Worm (Caenorhabditis elegans) whole organism, late embryonic: ENCODE results near the gene rab-21.

ENCODE experiments used
- C08G9.2 ChIP-seq: sonication (generic microtip); optimal IDR thresholded peaks from 2 replicates; lab custom pipeline; 2016; ENCODE audit warnings: mild to moderate bottlenecking, missing genetic modification characterization, moderate library complexity, missing compliant biosample characterization
- C38D4.7 ChIP-seq: fragments of 200-800 bp; sonication (Bioruptor generic); optimal IDR thresholded peaks from 2 replicates; lab custom pipeline; 2018; ENCODE audit warnings: mild to moderate bottlenecking, missing genetic modification characterization, moderate library complexity, missing compliant biosample characterization
- K09A11.1 ChIP-seq: sonication (generic microtip); optimal IDR thresholded peaks from 2 replicates; lab custom pipeline; 2017; ENCODE audit warnings: antibody characterized with exemption, mild to moderate bottlenecking, missing genetic modification characterization, missing compliant biosample characterization; ENCODE audit not compliant: insufficient read depth
- Y22D7AL.16 ChIP-seq: sonication (generic microtip); optimal IDR thresholded peaks from 2 replicates; lab custom pipeline; 2016; ENCODE audit warnings: missing genetic modification characterization, missing compliant biosample characterization
- ama-1 ChIP-seq: fragments of 150-350 bp; optimal IDR thresholded peaks from 2 replicates; lab custom pipeline; 2014
- ceh-14 ChIP-seq: sonication (generic microtip); optimal IDR thresholded peaks from 2 replicates; lab custom pipeline; 2016; ENCODE audit warnings: missing genotype, missing genetic modification characterization, missing compliant biosample characterization
- ceh-18 ChIP-seq: sonication (generic microtip); optimal IDR thresholded peaks from 2 replicates; lab custom pipeline; 2016; ENCODE audit warnings: missing genetic modification characterization, missing compliant biosample characterization
- ceh-19 ChIP-seq: fragments of 200-800 bp; sonication (Bioruptor generic); optimal IDR thresholded peaks from 2 replicates; lab custom pipeline; 2018; ENCODE audit warnings: mild to moderate bottlenecking, missing genetic modification characterization, missing compliant biosample characterization
- ceh-30 ChIP-seq: fragments of 150-350 bp; optimal IDR thresholded peaks from 2 replicates; lab custom pipeline; 2014; ENCODE audit warnings: missing biosample characterization, missing genetic modification characterization
- ceh-48 ChIP-seq: sonication (generic microtip); optimal IDR thresholded peaks from 2 replicates; lab custom pipeline; 2016; ENCODE audit warnings: missing genetic modification characterization, inconsistent platforms, missing compliant biosample characterization
- ceh-6 ChIP-seq: fragments of 200-800 bp; sonication (Bioruptor generic); optimal IDR thresholded peaks from 2 replicates; lab custom pipeline; 2018; ENCODE audit warnings: mild to moderate bottlenecking, missing genetic modification characterization, missing compliant biosample characterization
- ceh-9 ChIP-seq: sonication (generic microtip); optimal IDR thresholded peaks from 2 replicates; lab custom pipeline; 2016; ENCODE audit warnings: mild to moderate bottlenecking, missing genetic modification characterization, inconsistent platforms, missing compliant biosample characterization
- che-1 ChIP-seq: sonication (generic microtip); optimal IDR thresholded peaks from 2 replicates; lab custom pipeline; 2016; ENCODE audit warnings: mild to moderate bottlenecking, missing genetic modification characterization, missing compliant biosample characterization
- elt-2 ChIP-seq: sonication (generic microtip); optimal IDR thresholded peaks from 2 replicates; lab custom pipeline; 2016; ENCODE audit warnings: missing genetic modification reagents, missing genetic modification characterization, missing compliant biosample characterization
- elt-4 ChIP-seq: sonication (generic microtip); optimal IDR thresholded peaks from 2 replicates; lab custom pipeline; 2016; ENCODE audit warnings: missing genetic modification characterization, missing compliant biosample characterization
- ets-4 ChIP-seq: sonication (generic microtip); optimal IDR thresholded peaks from 2 replicates; lab custom pipeline; 2016; ENCODE audit warnings: missing genetic modification characterization, missing compliant biosample characterization
- eyg-1 ChIP-seq: sonication (generic microtip); optimal IDR thresholded peaks from 2 replicates; lab custom pipeline; 2016; ENCODE audit warnings: missing genotype, missing genetic modification characterization, missing compliant biosample characterization
- fkh-6 ChIP-seq: sonication (generic microtip); optimal IDR thresholded peaks from 2 replicates; lab custom pipeline; 2016; ENCODE audit warnings: missing genetic modification characterization, missing compliant biosample characterization
- gmeb-2 ChIP-seq: sonication (generic microtip); optimal IDR thresholded peaks from 2 replicates; lab custom pipeline; 2016; ENCODE audit warnings: missing genetic modification characterization, inconsistent platforms, missing compliant biosample characterization
- hlh-13 ChIP-seq: fragments of 200-800 bp; sonication (Bioruptor generic); optimal IDR thresholded peaks from 2 replicates; lab custom pipeline; 2018; ENCODE audit warnings: mild to moderate bottlenecking, missing genetic modification characterization, missing compliant biosample characterization
- hlh-15 ChIP-seq: sonication (generic microtip); optimal IDR thresholded peaks from 2 replicates; lab custom pipeline; 2016; ENCODE audit warnings: missing genetic modification characterization, missing compliant biosample characterization
- hlh-30 ChIP-seq: sonication (generic microtip); optimal IDR thresholded peaks from 2 replicates; lab custom pipeline; 2017; ENCODE audit warnings: antibody characterized with exemption, missing genetic modification characterization, missing compliant biosample characterization; ENCODE audit not compliant: insufficient read depth
- hlh-6 ChIP-seq: sonication (generic microtip); optimal IDR thresholded peaks from 2 replicates; lab custom pipeline; 2016; ENCODE audit warnings: missing genotype, missing genetic modification characterization, missing compliant biosample characterization
- hlh-8 ChIP-seq: sonication (generic microtip); optimal IDR thresholded peaks from 2 replicates; lab custom pipeline; 2016; ENCODE audit warnings: missing genotype, missing genetic modification characterization, missing compliant biosample characterization
- lin-11 ChIP-seq: fragments of 200-800 bp; sonication (Bioruptor generic); optimal IDR thresholded peaks from 2 replicates; lab custom pipeline; 2018; ENCODE audit warnings: mild to moderate bottlenecking, missing genetic modification characterization, missing compliant biosample characterization
- mec-3 ChIP-seq: sonication (generic microtip); optimal IDR thresholded peaks from 2 replicates; lab custom pipeline; 2016; ENCODE audit warnings: borderline replicate concordance, missing genetic modification characterization, missing compliant biosample characterization
- nhr-232 ChIP-seq: sonication (generic microtip); optimal IDR thresholded peaks from 2 replicates; lab custom pipeline; 2016; ENCODE audit warnings: missing genetic modification characterization, missing compliant biosample characterization
- odd-2 ChIP-seq: sonication (generic microtip); optimal IDR thresholded peaks from 2 replicates; lab custom pipeline; 2017; ENCODE audit warnings: antibody characterized with exemption, mild to moderate bottlenecking, missing genetic modification characterization, missing compliant biosample characterization
- pax-1 ChIP-seq: fragments of 150-350 bp; optimal IDR thresholded peaks from 2 replicates; lab custom pipeline; 2014; ENCODE audit warnings: missing biosample characterization, missing genetic modification characterization
- pha-2 ChIP-seq: sonication (generic microtip); optimal IDR thresholded peaks from 2 replicates; lab custom pipeline; 2017; ENCODE audit warnings: mild to moderate bottlenecking, missing genetic modification characterization, missing compliant biosample characterization
- pha-4 ChIP-seq: fragments of 150-350 bp; optimal IDR thresholded peaks from 2 replicates; lab custom pipeline; 2018; ENCODE audit warnings: missing biosample characterization, missing genetic modification reagents, missing genetic modification characterization
- pqm-1 ChIP-seq: sonication (generic microtip); optimal IDR thresholded peaks from 2 replicates; lab custom pipeline; 2016; ENCODE audit warnings: missing genetic modification characterization, missing compliant biosample characterization
- ref-2 ChIP-seq: sonication (generic microtip); optimal IDR thresholded peaks from 2 replicates; lab custom pipeline; 2016; ENCODE audit warnings: missing genetic modification characterization, missing compliant biosample characterization
- rnt-1 ChIP-seq: sonication (generic microtip); optimal IDR thresholded peaks from 2 replicates; lab custom pipeline; 2016; ENCODE audit warnings: missing genetic modification characterization, missing compliant biosample characterization
- sdc-2 ChIP-seq: sonication (generic microtip); optimal IDR thresholded peaks from 2 replicates; lab custom pipeline; 2016; ENCODE audit warnings: missing genotype, missing genetic modification characterization, missing compliant biosample characterization
- tbx-2 ChIP-seq: sonication (generic microtip); optimal IDR thresholded peaks from 2 replicates; lab custom pipeline; 2016; ENCODE audit warnings: missing genetic modification characterization, missing compliant biosample characterization
- tbx-7 ChIP-seq: sonication (generic microtip); optimal IDR thresholded peaks from 2 replicates; lab custom pipeline; 2016; ENCODE audit warnings: missing genotype, missing genetic modification characterization, missing compliant biosample characterization
- unc-3 ChIP-seq, 2 experiments: fragments of 200-800 bp in 1 of 2; sonication (Bioruptor generic) in 1 of 2; sonication (generic microtip) in 1 of 2; conservative IDR thresholded peaks in 1 of 2; optimal IDR thresholded peaks in 1 of 2; 2 replicates each; pipeline versions ENCODE4 v1.3.6 to Lab custom; 2016 to 2022; ENCODE audit warnings: missing compliant biosample characterization in 2 of 2, missing genetic modification characterization in 2 of 2, missing genetic modification reagents in 1 of 2
- unc-42 ChIP-seq: sonication (generic microtip); optimal IDR thresholded peaks from 2 replicates; lab custom pipeline; 2016; ENCODE audit warnings: missing genotype, missing genetic modification characterization, missing compliant biosample characterization
- unc-86 ChIP-seq: sonication (generic microtip); optimal IDR thresholded peaks from 2 replicates; lab custom pipeline; 2016; ENCODE audit warnings: missing genetic modification characterization, missing compliant biosample characterization

Gene rab-21

DNA sequence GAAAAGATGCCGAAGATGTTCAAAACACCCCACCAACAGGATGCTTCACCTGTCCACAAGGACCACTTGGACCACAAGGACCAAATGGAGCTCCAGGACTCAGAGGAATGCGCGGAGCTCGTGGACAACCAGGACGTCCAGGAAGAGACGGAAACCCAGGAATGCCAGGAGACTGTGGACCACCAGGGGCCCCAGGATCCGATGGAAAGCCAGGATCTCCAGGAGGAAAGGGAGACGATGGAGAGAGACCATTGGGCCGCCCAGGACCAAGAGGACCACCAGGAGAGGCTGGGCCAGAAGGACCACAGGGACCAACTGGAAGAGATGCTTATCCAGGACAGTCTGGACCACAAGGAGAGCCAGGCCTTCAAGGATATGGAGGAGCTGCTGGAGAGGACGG lies 18.8 kb upstream of the rab-21 start:
- TF ChIP-seq pha-4, result no peak
- no peak for TF ChIP-seq mec-3 (tag; lab: Kevin White, UChicago)
- TF ChIP-seq ceh-19 (GFP tag; lab: Kevin White, UChicago), result no peak
- TF ChIP-seq, all 69 proteins: peak for 0

DNA sequence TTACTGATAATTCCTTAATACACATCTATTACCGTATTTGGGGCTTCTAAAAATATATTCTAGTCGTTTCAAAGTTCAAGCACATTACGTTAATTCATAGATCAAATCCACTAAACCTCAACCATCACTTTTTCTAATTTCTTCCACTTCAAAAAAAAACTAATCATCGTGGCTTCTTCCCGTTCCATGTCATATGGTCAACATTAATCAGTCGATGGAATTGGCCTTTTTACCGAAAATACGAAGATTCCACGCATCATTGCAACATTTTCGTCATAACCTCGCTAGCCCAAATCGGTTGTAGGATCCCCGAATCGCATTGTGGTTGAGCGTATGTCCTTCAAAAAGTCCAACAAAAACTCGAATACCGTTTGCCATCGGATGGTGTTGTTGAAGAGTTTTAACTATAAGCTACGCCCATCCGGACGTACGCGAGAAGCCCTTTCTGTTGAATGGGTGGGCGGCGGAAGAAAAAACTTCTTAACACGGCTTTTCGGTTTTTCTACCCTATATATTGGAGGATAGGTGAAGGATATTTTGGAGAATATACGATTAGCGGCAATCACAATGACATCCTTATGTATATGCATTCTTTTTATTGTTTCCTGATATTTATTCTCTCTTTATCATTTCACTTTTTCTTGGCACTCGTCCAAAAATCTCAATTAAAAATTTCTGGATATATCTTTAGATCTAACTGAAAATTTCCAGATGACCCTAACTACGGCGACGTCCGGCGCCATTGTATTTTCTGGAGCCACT lies 17.7 kb upstream of the rab-21 start, which contains the start of gene rol-6:
TSS of gene rol-6 (plus strand) at position 712 of the 762 bp plus-strand sequence.
- TF ChIP-seq ceh-48 (no peak), ceh-18 (tag; lab: Kevin White, UChicago) (no peak), hlh-30 (tag; lab: Kevin White, UChicago) (no peak)

DNA sequence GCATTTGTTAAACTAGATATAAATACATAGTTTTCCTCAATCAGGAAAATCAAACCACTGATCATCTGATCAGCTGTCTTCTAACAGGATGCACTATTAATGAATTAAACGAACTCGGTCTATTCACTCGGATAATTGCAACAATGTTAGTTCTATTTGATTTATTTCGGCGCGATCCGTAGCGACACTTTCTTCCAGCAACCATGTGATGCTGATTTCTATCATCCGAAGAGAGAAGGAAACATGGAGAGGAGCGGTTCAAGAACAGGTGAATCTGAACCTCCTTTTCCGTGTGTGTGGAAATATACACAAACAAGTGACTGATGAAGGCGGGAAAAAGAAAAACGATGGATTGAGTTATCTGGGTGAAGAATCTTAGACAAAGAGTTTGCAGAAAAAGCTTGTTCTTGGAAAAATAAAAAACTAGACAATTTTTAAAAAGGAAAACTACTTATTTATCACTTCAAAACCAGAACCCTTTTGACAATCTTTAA lies 17.0 kb upstream of the rab-21 start:
- TF ChIP-seq pqm-1 (tag; lab: Kevin White, UChicago) (no peak), hlh-6 (tag; lab: Kevin White, UChicago) (no peak), elt-4 (tag; lab: Kevin White, UChicago) (no peak), che-1 (tag; lab: Kevin White, UChicago) (no peak), C08G9.2 (no peak), rnt-1 (no peak), gmeb-2 (no peak), C38D4.7 (GFP tag; lab: Kevin White, UChicago) (no peak), unc-3 (GFP tag; conservative IDR thresholded peaks at IDR 0.05; lab: Robert Waterston, UW) (no peak), unc-3 (tag; optimal IDR thresholded peaks at IDR 0.05; lab: Kevin White, UChicago) (no peak), Y22D7AL.16 (tag; lab: Kevin White, UChicago) (no peak), hlh-13 (GFP tag; lab: Kevin White, UChicago) (no peak)
- TF ChIP-seq, all 69 proteins: peak for 0

DNA sequence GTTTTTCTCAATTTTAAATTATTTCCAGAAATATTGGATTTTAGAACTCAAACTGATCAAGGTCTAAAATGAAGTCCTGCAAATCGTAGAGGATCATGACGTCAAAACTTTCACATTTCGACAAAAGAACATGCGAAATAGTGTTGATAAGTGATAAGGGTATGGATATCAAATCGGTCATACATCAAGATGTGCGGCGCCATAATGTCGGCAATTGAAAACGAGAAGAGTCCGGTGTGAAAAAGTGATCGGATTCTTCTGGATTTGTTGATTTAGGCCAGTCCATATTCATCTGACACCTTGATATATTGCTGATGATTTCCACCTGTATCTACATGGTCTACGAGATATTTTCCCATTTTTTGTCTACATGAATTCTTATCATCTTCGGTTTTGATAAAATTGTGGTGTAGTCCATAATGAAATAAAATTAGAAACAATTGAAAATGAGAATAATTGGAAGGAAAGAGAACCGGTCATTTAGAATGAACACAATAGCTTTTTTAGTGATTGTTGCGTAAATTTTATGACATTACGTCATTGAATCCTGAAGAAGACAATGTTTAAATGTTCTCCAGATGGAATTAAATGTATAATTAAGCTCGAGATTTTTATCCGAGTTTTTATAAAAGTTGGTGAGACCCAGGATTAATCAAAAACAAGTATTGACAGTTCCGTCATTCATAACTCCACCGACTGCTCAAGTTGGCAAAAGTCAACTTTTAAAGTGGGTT lies 16.3 kb upstream of the rab-21 start:
- no peak for TF ChIP-seq pax-1 (tag; lab: Kevin White, UChicago)
- TF ChIP-seq odd-2, result no peak
- TF ChIP-seq unc-42 (tag; lab: Kevin White, UChicago), result no peak
- TF ChIP-seq ceh-19 (GFP tag; lab: Kevin White, UChicago), result no peak
- no peak for TF ChIP-seq hlh-13 (GFP tag; lab: Kevin White, UChicago)
- no peak for TF ChIP-seq tbx-2 (tag; lab: Kevin White, UChicago)
- TF ChIP-seq ref-2, result no peak
- no peak for TF ChIP-seq hlh-8 (tag; lab: Kevin White, UChicago)
- TF ChIP-seq ceh-30 (tag; lab: Kevin White, UChicago), result no peak

DNA sequence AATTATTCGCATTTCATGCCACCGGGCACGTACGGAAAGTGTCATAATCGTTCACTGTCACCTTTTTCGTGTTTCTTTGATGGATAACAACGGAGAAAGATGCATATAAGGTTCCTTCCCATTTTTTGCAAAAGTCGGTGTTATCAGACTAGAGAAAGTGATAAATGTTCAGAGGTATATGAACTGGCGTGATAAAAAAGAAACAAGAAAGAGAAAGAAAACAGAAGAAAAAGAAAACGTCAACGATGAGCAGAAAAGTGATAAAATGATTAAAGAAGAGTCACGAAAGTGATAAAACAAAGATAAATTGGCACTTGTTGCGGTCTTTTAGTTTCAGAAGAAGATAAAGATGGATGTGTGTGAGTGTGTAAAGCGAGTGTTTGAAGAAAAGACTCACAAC lies 15.5 kb upstream of the rab-21 start:
- TF ChIP-seq elt-2 (peak; percentile 51), tbx-2 (tag; lab: Kevin White, UChicago) (no peak)

DNA sequence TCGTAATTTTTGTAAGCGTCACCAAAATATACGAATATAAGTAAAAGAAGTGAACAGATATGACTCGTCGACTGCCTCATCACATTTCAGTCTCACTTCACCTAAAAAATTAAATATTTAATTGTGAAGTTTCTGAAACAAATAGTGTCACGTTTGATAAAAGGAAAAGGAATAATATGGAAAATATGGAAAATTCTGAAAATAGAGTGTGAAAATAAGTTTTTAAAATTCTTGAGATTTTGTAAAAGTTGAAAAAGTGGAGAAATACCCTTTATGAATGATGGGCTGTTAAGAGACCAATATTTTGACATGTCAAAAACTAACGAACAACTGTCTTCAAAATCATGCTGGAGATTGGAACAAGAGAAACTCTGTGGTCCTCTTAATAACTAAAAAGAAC lies 11.9 kb upstream of the rab-21 start, which contains the start of gene T01B7.9:
TSS of gene T01B7.9 (minus strand) at position 101 of the 400 bp plus-strand sequence.
- TF ChIP-seq eyg-1 (tag; lab: Kevin White, UChicago) (no peak), che-1 (tag; lab: Kevin White, UChicago) (no peak), lin-11 (tag; lab: Kevin White, UChicago) (no peak), K09A11.1 (tag; lab: Kevin White, UChicago) (no peak), fkh-6 (tag; lab: Kevin White, UChicago) (no peak), pha-2 (tag; lab: Kevin White, UChicago) (no peak), ceh-19 (GFP tag; lab: Kevin White, UChicago) (no peak), sdc-2 (tag; lab: Kevin White, UChicago) (no peak), ceh-14 (tag; lab: Kevin White, UChicago) (no peak), tbx-7 (no peak), ceh-6 (no peak), ets-4 (tag; lab: Kevin White, UChicago) (no peak), ama-1 (no peak), hlh-15 (tag; lab: Kevin White, UChicago) (no peak), pax-1 (tag; lab: Kevin White, UChicago) (no peak), nhr-232 (tag; lab: Kevin White, UChicago) (no peak), ceh-9 (tag; lab: Kevin White, UChicago) (no peak), unc-86 (tag; lab: Kevin White, UChicago) (no peak), elt-4 (tag; lab: Kevin White, UChicago) (no peak), hlh-30 (tag; lab: Kevin White, UChicago) (no peak)
